Fruit fly (Drosophila melanogaster): ENCODE results near the gene KLHL18.

Gene KLHL18

DNA sequence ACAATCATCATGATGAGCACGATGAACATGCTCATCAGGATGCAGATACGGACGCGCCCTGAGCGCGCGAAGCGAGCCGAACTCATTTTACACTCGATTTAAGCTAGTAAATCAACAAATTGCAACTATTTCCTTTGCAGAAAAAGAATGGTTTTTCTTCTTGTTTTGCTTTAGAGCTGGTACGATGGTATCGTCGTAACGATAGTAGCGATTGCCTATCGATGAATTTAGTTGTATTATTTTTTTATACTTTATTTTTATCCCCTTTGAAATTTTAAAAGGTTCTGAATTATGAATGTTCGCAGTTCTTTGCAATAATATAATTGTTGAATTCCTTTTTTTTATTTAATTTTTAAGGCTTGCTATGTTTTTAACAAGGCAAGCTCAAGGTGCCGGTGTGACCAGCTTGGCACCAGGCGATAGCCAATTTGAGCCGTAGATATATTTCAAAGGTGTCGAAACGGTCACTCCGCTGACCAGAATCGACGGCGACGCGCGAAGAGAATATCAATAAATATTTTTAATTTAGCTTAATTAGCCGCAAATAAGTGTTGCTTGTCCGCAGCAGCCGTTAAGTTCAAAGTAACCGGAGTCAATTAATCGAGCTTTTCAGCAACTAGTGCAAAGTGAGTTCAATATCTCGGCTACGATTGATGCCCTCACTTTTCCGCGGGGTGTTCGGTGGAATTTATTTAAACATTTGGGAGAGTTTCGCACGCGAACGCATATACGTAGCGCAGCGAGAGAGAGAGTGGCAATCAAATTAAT is 42.8 kb downstream of the KLHL18 start, which contains the start of the genes CG12213 and GC1:
CG12213 (minus strand) TSS at position 430 of the 768 bp plus-strand sequence.
GC1 (plus strand) TSS at position 447 of the 768 bp plus-strand sequence.
- TF ChIP-seq pan (optimal IDR thresholded peaks at IDR 0.05) (no peak), br (GFP tag; optimal IDR thresholded peaks at IDR 0.05) (no peak), usp (GFP tag; optimal IDR thresholded peaks at IDR 0.05) (no peak), Sp1 (GFP tag; optimal IDR thresholded peaks at IDR 0.05) (peak; percentile 49), sage (GFP tag; optimal IDR thresholded peaks at IDR 0.05) (no peak), fru (GFP tag; optimal IDR thresholded peaks at IDR 0.05) (peak; percentile 50), Hr78 (GFP tag; optimal IDR thresholded peaks at IDR 0.05) (no peak), GATAd (GFP tag; optimal IDR thresholded peaks at IDR 0.05) (no peak), Dfd (GFP tag; optimal IDR thresholded peaks at IDR 0.05) (no peak), Hr83 (GFP tag; optimal IDR thresholded peaks at IDR 0.05; ENCODE audit: poor library complexity, severe bottlenecking) (peak; percentile 1), h (GFP tag; optimal IDR thresholded peaks at IDR 0.05) (peak; percentile 57), HLH106 (tag; optimal IDR thresholded peaks at IDR 0.05) (peak; percentile 38), Jra (GFP tag; optimal IDR thresholded peaks at IDR 0.05) (peak; percentile 43), ey (GFP tag; optimal IDR thresholded peaks at IDR 0.05) (no peak), foxo (GFP tag; optimal IDR thresholded peaks at IDR 0.05) (peak in 1 of 2 experiments; percentile 23), Abd-B (GFP tag; optimal IDR thresholded peaks at IDR 0.05) (no peak), Hnf4 (GFP tag; optimal IDR thresholded peaks at IDR 0.05) (peak; percentile 44), N (GFP tag; optimal IDR thresholded peaks at IDR 0.05) (no peak), Mio (GFP tag; optimal IDR thresholded peaks at IDR 0.05) (no peak), Vsx2 (GFP tag; optimal IDR thresholded peaks at IDR 0.05; ENCODE audit: partially characterized antibody) (peak; percentile 97), dsf (GFP tag; optimal IDR thresholded peaks at IDR 0.05; ENCODE audit: borderline replicate concordance) (peak; percentile 53), Rel (GFP tag; optimal IDR thresholded peaks at IDR 0.05) (no peak), Rel (tag; optimal IDR thresholded peaks at IDR 0.05) (peak; percentile 21), lola (GFP tag; optimal IDR thresholded peaks at IDR 0.05) (no peak), dl (GFP tag; optimal IDR thresholded peaks at IDR 0.05; ENCODE audit: insufficient read depth in 1 of 2, partially characterized antibody in 2 of 2) (no peak), dmrt93B (GFP tag; optimal IDR thresholded peaks at IDR 0.05) (no peak), brk (GFP tag; optimal IDR thresholded peaks at IDR 0.05) (no peak), sv (GFP tag; optimal IDR thresholded peaks at IDR 0.05) (no peak), rgr (GFP tag; optimal IDR thresholded peaks at IDR 0.05) (peak; percentile 3), CG9705 (GFP tag; optimal IDR thresholded peaks at IDR 0.05) (no peak), woc (GFP tag; optimal IDR thresholded peaks at IDR 0.05) (peak; percentile 63), OdsH (GFP tag; optimal IDR thresholded peaks at IDR 0.05) (peak; percentile 17), CG32264 (GFP tag; optimal IDR thresholded peaks at IDR 0.05) (peak; percentile 1), tai (GFP tag; optimal IDR thresholded peaks at IDR 0.05) (no peak), psq (GFP tag; optimal IDR thresholded peaks at IDR 0.05) (peak; percentile 21), jim (GFP tag; optimal IDR thresholded peaks at IDR 0.05) (peak; percentile 6), CrebA (GFP tag; optimal IDR thresholded peaks at IDR 0.05; ENCODE audit: borderline replicate concordance) (no peak), Myc (optimal IDR thresholded peaks at IDR 0.05) (no peak), Dif (GFP tag; optimal IDR thresholded peaks at IDR 0.05; ENCODE audit: partially characterized antibody) (no peak)

DNA sequence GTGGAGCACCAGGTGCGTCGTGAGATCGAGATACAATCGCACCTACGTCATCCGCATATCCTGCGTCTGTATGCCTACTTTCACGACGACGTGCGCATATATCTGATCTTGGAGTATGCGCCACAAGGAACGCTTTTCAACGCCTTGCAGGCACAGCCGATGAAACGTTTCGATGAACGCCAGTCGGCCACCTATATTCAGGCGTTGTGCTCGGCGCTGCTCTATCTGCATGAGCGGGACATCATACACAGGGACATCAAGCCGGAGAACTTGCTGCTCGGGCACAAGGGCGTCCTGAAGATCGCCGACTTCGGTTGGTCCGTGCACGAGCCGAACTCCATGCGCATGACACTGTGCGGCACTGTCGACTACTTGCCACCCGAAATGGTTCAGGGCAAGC is 46.2 kb downstream of the KLHL18 start:
- no peak for TF ChIP-seq br (GFP tag; optimal IDR thresholded peaks at IDR 0.05)
- no peak for TF ChIP-seq sage (GFP tag; optimal IDR thresholded peaks at IDR 0.05)
- no peak for TF ChIP-seq ey (GFP tag; optimal IDR thresholded peaks at IDR 0.05)
- no peak for TF ChIP-seq lola (GFP tag; optimal IDR thresholded peaks at IDR 0.05)
- no peak for TF ChIP-seq Dif (GFP tag; optimal IDR thresholded peaks at IDR 0.05; ENCODE audit: partially characterized antibody)
- TF ChIP-seq OdsH (GFP tag; optimal IDR thresholded peaks at IDR 0.05) = no peak
- no peak for TF ChIP-seq Hnf4 (GFP tag; optimal IDR thresholded peaks at IDR 0.05)
- no peak for TF ChIP-seq GATAd (GFP tag; optimal IDR thresholded peaks at IDR 0.05)
- TF ChIP-seq dl (GFP tag; optimal IDR thresholded peaks at IDR 0.05; ENCODE audit: insufficient read depth in 1 of 2, partially characterized antibody in 2 of 2) = no peak
- TF ChIP-seq CG9705 (GFP tag; optimal IDR thresholded peaks at IDR 0.05) = no peak
- TF ChIP-seq Jra (GFP tag; optimal IDR thresholded peaks at IDR 0.05) = no peak
- no peak for TF ChIP-seq Hr83 (GFP tag; optimal IDR thresholded peaks at IDR 0.05; ENCODE audit: poor library complexity, severe bottlenecking)
- TF ChIP-seq N (GFP tag; optimal IDR thresholded peaks at IDR 0.05) = no peak
- no peak for TF ChIP-seq tai (GFP tag; optimal IDR thresholded peaks at IDR 0.05)
- no peak for TF ChIP-seq dsf (GFP tag; optimal IDR thresholded peaks at IDR 0.05; ENCODE audit: borderline replicate concordance)
- no peak for TF ChIP-seq Sp1 (GFP tag; optimal IDR thresholded peaks at IDR 0.05)
- no peak for TF ChIP-seq CrebA (GFP tag; optimal IDR thresholded peaks at IDR 0.05; ENCODE audit: borderline replicate concordance)

Data from whole organism, wandering third instar larva.